Worm (Caenorhabditis elegans) whole organism, midembryonic: Measurements from ENCODE around the gene gur-5.

ENCODE experiments used
- T22C8.4 ChIP-seq: fragments of 200-800 bp; sonication (Bioruptor generic); IDR thresholded peaks from 2 replicates; pipeline ENCODE4 v1.3.6; 2022; ENCODE audit warnings: missing genetic modification characterization, missing compliant biosample characterization
- cog-1 ChIP-seq: sonication (generic microtip); optimal IDR thresholded peaks from 2 replicates; lab custom pipeline; 2016; ENCODE audit warnings: missing genetic modification characterization, missing compliant biosample characterization
- flt-1 ChIP-seq: fragments of 200-800 bp; sonication (Bioruptor generic); IDR thresholded peaks from 2 replicates; pipeline ENCODE4 v1.3.6; 2022; ENCODE audit warnings: missing genetic modification characterization, missing compliant biosample characterization
- klf-2 ChIP-seq: fragments of 200-800 bp; sonication (Bioruptor generic); conservative IDR thresholded peaks from 2 replicates; pipeline ENCODE4 v1.3.6; 2022; ENCODE audit warnings: missing genetic modification reagents, missing genetic modification characterization, missing compliant biosample characterization
- med-1 ChIP-seq: sonication (generic microtip); optimal IDR thresholded peaks from 2 replicates; lab custom pipeline; 2017; ENCODE audit warnings: missing genetic modification characterization, mild to moderate bottlenecking, missing compliant biosample characterization, antibody characterized with exemption, missing genetic modification reagents; ENCODE audit not compliant: insufficient read depth
- ref-1 ChIP-seq: fragments of 200-800 bp; sonication (Bioruptor generic); conservative IDR thresholded peaks from 2 replicates; pipeline ENCODE4 v1.3.6; 2022; ENCODE audit warnings: missing genetic modification reagents, missing genetic modification characterization, missing compliant biosample characterization
- ztf-29 ChIP-seq: fragments of 200-800 bp; sonication (Bioruptor generic); IDR thresholded peaks from 2 replicates; pipeline ENCODE4 v1.3.6; 2022; ENCODE audit warnings: missing genetic modification reagents, missing genetic modification characterization, missing compliant biosample characterization

DNA sequence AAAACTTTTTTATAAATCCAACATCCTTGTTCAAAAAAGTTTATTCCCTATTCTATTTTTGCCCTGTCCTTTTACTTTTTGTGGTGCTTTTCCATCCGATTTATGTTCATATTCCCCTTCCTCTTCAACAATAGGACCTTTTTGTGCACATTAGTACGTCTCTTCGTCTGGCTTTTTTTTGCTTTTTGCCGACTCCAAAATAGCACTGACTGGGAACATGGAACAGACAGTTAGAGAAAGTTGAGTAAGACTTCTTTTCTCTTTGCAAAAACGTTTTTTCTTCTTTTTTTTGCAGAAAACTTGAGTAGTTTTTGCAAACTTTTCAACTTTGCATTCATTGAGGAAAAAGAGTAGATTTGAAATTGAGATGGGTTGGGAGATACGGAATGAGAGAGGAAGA lies 16.7 kb downstream of the gur-5 start:
- TF ChIP-seq ref-1 (GFP tag; lab: Robert Waterston, UW) (no peak), flt-1 (GFP tag; lab: Robert Waterston, UW) (no peak), T22C8.4 (GFP tag; lab: Robert Waterston, UW) (no peak), ztf-29 (no peak), med-1 (GFP tag; lab: Kevin White, UChicago) (no peak), cog-1 (tag; lab: Kevin White, UChicago) (no peak), klf-2 (no peak)
